Worm (Caenorhabditis elegans) whole organism, midembryonic: ENCODE measurements around the gene ZK380.6.

Source experiments
- T22C8.4 ChIP-seq: fragments of 200-800 bp; sonication (Bioruptor generic); IDR thresholded peaks from 2 replicates; pipeline ENCODE4 v1.3.6; 2022; ENCODE audit warnings: missing genetic modification characterization, missing compliant biosample characterization
- cog-1 ChIP-seq: sonication (generic microtip); optimal IDR thresholded peaks from 2 replicates; lab custom pipeline; 2016; ENCODE audit warnings: missing genetic modification characterization, missing compliant biosample characterization
- flt-1 ChIP-seq: fragments of 200-800 bp; sonication (Bioruptor generic); IDR thresholded peaks from 2 replicates; pipeline ENCODE4 v1.3.6; 2022; ENCODE audit warnings: missing genetic modification characterization, missing compliant biosample characterization
- klf-2 ChIP-seq: fragments of 200-800 bp; sonication (Bioruptor generic); conservative IDR thresholded peaks from 2 replicates; pipeline ENCODE4 v1.3.6; 2022; ENCODE audit warnings: missing genetic modification reagents, missing genetic modification characterization, missing compliant biosample characterization
- med-1 ChIP-seq: sonication (generic microtip); optimal IDR thresholded peaks from 2 replicates; lab custom pipeline; 2017; ENCODE audit warnings: missing genetic modification characterization, mild to moderate bottlenecking, missing compliant biosample characterization, antibody characterized with exemption, missing genetic modification reagents; ENCODE audit not compliant: insufficient read depth
- ref-1 ChIP-seq: fragments of 200-800 bp; sonication (Bioruptor generic); conservative IDR thresholded peaks from 2 replicates; pipeline ENCODE4 v1.3.6; 2022; ENCODE audit warnings: missing genetic modification reagents, missing genetic modification characterization, missing compliant biosample characterization
- tab-1 ChIP-seq: fragments of 200-800 bp; sonication (Bioruptor generic); IDR thresholded peaks from 2 replicates; pipeline ENCODE4 v1.3.6; 2022; ENCODE audit warnings: missing genetic modification characterization, missing compliant biosample characterization
- ztf-23 ChIP-seq: fragments of 200-800 bp; sonication (Bioruptor generic); IDR thresholded peaks from 2 replicates; pipeline ENCODE4 v1.3.6; 2022; ENCODE audit warnings: missing genetic modification reagents, missing genetic modification characterization, missing compliant biosample characterization
- ztf-29 ChIP-seq: fragments of 200-800 bp; sonication (Bioruptor generic); IDR thresholded peaks from 2 replicates; pipeline ENCODE4 v1.3.6; 2022; ENCODE audit warnings: missing genetic modification reagents, missing genetic modification characterization, missing compliant biosample characterization

ZK380.6 gene

DNA sequence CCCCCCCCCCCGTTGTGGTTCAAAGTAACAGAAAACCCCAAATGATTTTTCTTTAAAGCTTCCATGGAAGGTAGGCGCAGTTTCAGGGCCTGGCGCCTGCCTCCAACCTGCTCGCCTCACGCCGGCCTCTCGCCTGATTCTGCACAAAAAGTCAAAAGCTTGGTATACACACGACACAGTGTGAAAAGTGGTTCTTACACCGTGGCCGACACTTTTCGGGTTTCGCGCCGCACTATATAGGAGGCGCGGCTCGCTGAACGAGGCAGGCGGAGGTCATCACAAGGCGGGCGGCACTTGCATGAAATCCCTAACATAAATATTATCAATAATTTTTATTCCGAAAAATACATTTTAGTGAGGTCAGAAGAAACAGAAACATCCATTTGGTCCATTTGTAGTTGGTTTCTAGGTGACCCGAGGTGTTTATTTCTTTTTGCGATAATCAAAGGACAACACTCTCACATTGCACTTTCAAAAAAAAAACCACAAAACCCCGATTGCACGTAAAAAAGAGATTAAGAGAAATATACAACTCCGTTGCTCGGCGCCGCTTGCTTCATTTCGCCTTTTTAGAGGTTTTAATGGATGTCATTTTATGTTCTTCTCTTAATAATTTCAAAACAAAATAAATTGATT is 23.2 kb upstream of the ZK380.6 start, which contains the start of gene ZK380.2:
ZK380.2 (plus strand) TSS at position 586 of the 636 bp plus-strand sequence.
- TF ChIP-seq ztf-23, result no peak
- no peak for TF ChIP-seq T22C8.4 (GFP tag; lab: Robert Waterston, UW)

DNA sequence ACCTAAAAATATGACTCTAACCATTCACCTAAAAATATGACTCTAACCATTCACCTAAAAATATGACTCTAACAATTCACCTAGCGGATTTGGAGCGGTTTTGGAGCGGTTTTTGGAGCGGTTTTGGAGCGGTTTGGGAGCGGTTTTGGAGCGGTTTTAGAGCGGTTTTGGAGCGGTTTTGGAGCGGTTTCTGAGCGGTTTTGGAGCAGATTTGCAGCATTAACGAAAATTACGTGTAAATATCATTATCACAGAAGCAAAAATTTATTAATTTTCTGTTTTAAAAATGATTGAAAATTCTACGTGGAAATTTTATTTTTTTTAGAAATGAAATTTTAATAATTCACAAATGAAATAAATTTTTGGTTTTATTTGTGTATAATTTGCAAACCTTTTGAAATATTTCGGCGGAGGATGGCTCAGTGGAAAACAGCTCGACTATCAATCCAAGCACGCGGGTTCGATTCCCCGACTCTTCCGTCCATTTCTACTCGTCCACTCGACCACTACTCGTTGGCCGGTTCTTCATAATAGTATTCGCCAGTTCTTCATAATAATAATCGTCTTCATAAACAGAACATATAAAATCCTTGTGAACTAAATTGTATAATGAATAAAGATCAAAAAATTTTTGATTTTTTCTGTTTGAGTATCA is 10.7 kb upstream of the ZK380.6 start:
- TF ChIP-seq ref-1 (GFP tag; lab: Robert Waterston, UW) (no peak), flt-1 (GFP tag; lab: Robert Waterston, UW) (no peak), ztf-29 (no peak), tab-1 (GFP tag; lab: Robert Waterston, UW) (no peak), klf-2 (GFP tag; lab: Robert Waterston, UW) (no peak), cog-1 (no peak), ztf-23 (no peak), T22C8.4 (GFP tag; lab: Robert Waterston, UW) (no peak), med-1 (GFP tag; lab: Kevin White, UChicago) (no peak)

DNA sequence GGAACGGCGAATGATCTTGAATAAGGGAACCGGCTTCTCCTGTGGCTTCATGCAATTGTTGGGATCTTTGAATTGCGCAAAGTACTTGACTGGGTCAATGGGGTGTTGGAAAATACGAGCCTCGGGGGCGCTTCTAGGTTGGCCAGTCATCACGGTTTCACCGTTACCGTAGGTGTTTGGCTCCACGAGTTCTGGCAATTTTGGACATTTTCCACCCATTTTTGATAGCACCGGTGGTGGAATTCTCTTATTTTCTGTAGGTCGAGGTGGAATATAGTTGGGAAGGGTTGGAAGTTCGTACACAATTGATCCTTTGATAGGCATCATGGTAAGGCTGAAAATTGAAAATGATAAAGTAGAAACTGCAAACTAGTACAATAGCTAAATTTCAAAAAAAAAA is 2.6 kb upstream of the ZK380.6 start, which contains the start of gene ZK380.4:
ZK380.4 (minus strand) TSS at position 327 of the 400 bp plus-strand sequence.
- TF ChIP-seq ztf-23 (no peak), klf-2 (GFP tag; lab: Robert Waterston, UW) (no peak), tab-1 (GFP tag; lab: Robert Waterston, UW) (no peak), cog-1 (no peak), med-1 (GFP tag; lab: Kevin White, UChicago) (no peak), ref-1 (GFP tag; lab: Robert Waterston, UW) (no peak), T22C8.4 (GFP tag; lab: Robert Waterston, UW) (no peak), flt-1 (GFP tag; lab: Robert Waterston, UW) (no peak), ztf-29 (no peak)

DNA sequence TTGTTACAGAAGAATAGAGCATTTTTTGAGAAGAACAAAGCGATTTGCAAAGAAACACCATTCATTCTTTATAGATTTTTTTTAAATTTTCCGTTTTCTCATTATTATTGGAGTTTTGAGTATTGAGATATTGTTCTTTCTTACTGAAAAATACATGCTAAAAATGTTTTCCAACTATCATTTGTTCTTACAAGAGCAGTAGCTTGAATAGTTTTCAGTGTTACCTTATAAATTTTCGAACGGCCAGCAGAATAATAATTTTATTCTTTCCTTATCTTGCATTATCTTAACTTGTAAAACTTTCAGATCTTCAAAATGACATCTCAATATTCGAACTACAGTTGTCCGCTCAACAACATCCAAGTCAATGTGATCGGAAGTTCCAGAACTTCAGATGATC is 961 bp downstream of the ZK380.6 start, which contains the start of gene tbx-32:
tbx-32 (plus strand) TSS at position 301 of the 400 bp plus-strand sequence.
- no peak for TF ChIP-seq ztf-29
- TF ChIP-seq med-1 (GFP tag; lab: Kevin White, UChicago), result no peak
- TF ChIP-seq tab-1 (GFP tag; lab: Robert Waterston, UW), result no peak
- TF ChIP-seq ref-1 (GFP tag; lab: Robert Waterston, UW), result no peak
- no peak for TF ChIP-seq klf-2 (GFP tag; lab: Robert Waterston, UW)
- no peak for TF ChIP-seq flt-1 (GFP tag; lab: Robert Waterston, UW)
- no peak for TF ChIP-seq T22C8.4 (GFP tag; lab: Robert Waterston, UW)

DNA sequence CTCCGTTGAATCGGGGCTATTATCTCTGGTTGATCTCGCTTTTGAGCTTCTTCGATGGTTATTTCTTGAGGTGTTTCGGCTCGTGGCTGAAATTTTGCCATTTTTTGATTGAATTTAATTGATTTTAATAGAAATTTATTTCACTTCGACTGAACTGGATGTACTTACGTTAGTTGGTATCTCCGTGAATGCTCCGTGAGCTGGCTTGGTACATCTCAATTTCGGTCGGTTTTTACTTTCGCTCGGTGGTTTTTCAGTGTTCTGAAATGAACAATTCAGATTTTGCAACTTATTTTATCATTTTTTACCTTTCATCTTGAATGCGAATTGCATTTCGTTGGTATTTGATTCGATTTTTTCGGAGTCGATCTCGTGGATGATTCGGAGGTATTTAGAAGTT is 10.7 kb downstream of the ZK380.6 start, which contains the start of gene R09H3.2:
R09H3.2 (minus strand) TSS at position 101 of the 400 bp plus-strand sequence.
- TF ChIP-seq cog-1, result no peak
- no peak for TF ChIP-seq ztf-23
- no peak for TF ChIP-seq klf-2 (GFP tag; lab: Robert Waterston, UW)
- no peak for TF ChIP-seq tab-1 (GFP tag; lab: Robert Waterston, UW)
- TF ChIP-seq ref-1 (GFP tag; lab: Robert Waterston, UW), result no peak
- TF ChIP-seq T22C8.4 (GFP tag; lab: Robert Waterston, UW), result no peak
- TF ChIP-seq med-1 (GFP tag; lab: Kevin White, UChicago), result no peak
- TF ChIP-seq ztf-29, result no peak
- TF ChIP-seq flt-1 (GFP tag; lab: Robert Waterston, UW), result no peak

DNA sequence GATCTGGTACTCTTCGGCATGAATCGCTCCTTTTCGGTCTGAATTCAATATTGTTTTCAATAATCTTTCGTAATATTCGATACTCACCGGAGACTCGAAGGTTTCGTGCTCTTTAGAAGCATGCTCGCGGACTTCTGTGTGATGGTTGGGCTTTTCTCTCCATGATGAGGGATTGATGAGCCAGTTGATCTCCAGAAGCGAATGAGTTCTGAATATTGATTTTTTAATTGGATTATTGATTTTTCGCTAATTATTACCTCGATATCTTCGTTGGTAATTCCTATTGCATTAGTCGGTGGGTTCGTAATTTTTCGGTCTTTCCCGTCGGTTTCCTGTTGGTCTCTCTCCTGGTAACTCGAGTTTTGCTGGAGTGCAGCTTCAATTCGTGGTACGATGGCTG is 12.8 kb downstream of the ZK380.6 start:
- TF ChIP-seq klf-2 (GFP tag; lab: Robert Waterston, UW) (no peak), cog-1 (no peak), flt-1 (GFP tag; lab: Robert Waterston, UW) (no peak), ref-1 (GFP tag; lab: Robert Waterston, UW) (no peak), ztf-23 (no peak), tab-1 (GFP tag; lab: Robert Waterston, UW) (no peak), ztf-29 (no peak), med-1 (GFP tag; lab: Kevin White, UChicago) (no peak), T22C8.4 (GFP tag; lab: Robert Waterston, UW) (no peak)

DNA sequence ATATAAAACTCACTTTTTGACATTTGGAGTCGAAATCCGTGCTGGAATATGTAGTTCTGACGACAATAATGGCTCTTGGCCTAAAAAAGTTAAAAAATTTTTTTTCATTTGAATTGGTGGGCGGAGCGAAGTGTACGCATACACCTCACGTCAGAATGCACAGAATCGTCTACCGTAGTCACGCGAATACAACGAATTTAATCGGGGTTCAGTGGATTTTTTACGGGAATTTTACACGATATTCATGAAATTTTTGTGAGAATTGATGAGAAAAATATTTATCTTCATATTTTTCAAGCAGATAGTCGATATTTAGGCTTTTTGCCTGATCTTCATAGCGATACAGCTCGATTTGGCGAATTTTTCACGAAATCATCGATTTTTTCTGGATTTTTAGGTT is 14.5 kb downstream of the ZK380.6 start, which contains the start of gene R09H3.3:
R09H3.3 (minus strand) TSS at position 101 of the 400 bp plus-strand sequence.
- TF ChIP-seq ztf-29, result no peak
- no peak for TF ChIP-seq T22C8.4 (GFP tag; lab: Robert Waterston, UW)
- no peak for TF ChIP-seq med-1 (GFP tag; lab: Kevin White, UChicago)
- TF ChIP-seq ztf-23, result no peak
- no peak for TF ChIP-seq cog-1
- no peak for TF ChIP-seq tab-1 (GFP tag; lab: Robert Waterston, UW)
- TF ChIP-seq flt-1 (GFP tag; lab: Robert Waterston, UW), result no peak
- TF ChIP-seq klf-2 (GFP tag; lab: Robert Waterston, UW), result no peak
- TF ChIP-seq ref-1 (GFP tag; lab: Robert Waterston, UW), result no peak

DNA sequence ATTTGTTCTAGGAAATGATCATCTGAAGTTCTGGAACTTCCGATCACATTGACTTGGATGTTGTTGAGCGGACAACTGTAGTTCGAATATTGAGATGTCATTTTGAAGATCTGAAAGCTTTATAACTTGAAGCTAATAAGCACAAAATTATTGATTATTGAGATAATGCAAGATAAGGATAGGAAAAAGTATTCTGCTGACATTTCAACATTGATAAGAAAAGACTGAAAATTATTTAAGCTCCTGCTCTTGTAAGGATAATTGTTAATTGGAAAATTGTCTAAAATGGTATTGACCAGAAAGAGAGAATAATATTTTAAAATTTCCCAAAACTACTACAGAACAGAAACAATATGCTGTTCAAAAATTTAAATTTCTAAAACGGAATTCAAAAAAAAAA is 19.8 kb downstream of the ZK380.6 start, which contains the start of gene tbx-31:
tbx-31 (minus strand) TSS at position 101 of the 400 bp plus-strand sequence.
- TF ChIP-seq ztf-23 (no peak), flt-1 (GFP tag; lab: Robert Waterston, UW) (no peak), tab-1 (GFP tag; lab: Robert Waterston, UW) (no peak), med-1 (GFP tag; lab: Kevin White, UChicago) (no peak), ztf-29 (no peak), klf-2 (GFP tag; lab: Robert Waterston, UW) (no peak), ref-1 (GFP tag; lab: Robert Waterston, UW) (no peak), T22C8.4 (GFP tag; lab: Robert Waterston, UW) (no peak), cog-1 (no peak)

DNA sequence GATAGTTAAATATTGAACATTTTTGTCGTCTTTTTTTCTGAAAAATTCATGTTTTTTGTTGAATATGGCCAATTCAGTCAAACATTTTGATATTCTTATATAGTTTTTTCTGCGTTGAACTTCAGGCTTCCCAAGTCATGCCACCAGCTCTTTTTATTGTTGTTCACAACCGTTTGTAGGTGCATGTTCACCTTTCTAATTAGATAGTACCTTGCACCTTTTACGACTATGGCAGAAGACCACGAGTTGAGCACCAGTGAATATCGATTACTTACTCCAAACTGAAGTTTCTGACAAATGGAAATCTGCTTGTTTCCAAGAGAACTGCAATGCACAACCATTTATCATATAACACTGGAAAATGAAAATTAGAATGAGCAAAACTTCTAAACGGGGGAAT is 21.6 kb downstream of the ZK380.6 start:
- TF ChIP-seq T22C8.4 (GFP tag; lab: Robert Waterston, UW) (no peak), med-1 (GFP tag; lab: Kevin White, UChicago) (no peak), flt-1 (GFP tag; lab: Robert Waterston, UW) (no peak), ztf-29 (no peak), klf-2 (GFP tag; lab: Robert Waterston, UW) (no peak), ref-1 (GFP tag; lab: Robert Waterston, UW) (no peak), tab-1 (GFP tag; lab: Robert Waterston, UW) (no peak), cog-1 (no peak), ztf-23 (no peak)
